Fruit fly (Drosophila melanogaster) whole organism, prepupa: ENCODE results near the gene CG4080.

Source experiments
- Blimp-1 ChIP-seq: fragments of 200-800 bp; sonication (Bioruptor generic); optimal IDR thresholded peaks from 3 replicates; lab custom pipeline; 2017; ENCODE audit warnings: missing biosample characterization, missing genetic modification characterization, mild to moderate bottlenecking, moderate library complexity, missing genetic modification reagents
- CG10669 ChIP-seq: fragments of 200-800 bp; sonication (Bioruptor generic); optimal IDR thresholded peaks from 3 replicates; lab custom pipeline; 2018; ENCODE audit warnings: missing biosample characterization, mild to moderate bottlenecking, missing genetic modification characterization, moderate library complexity
- CG11294 ChIP-seq: fragments of 200-800 bp; sonication (Bioruptor generic); IDR thresholded peaks from 2 replicates; pipeline ENCODE4 v1.3.6; 2022; ENCODE audit warnings: missing biosample characterization, missing genetic modification characterization
- CG11762 ChIP-seq: fragments of 200-800 bp; sonication (Bioruptor generic); optimal IDR thresholded peaks from 3 replicates; lab custom pipeline; 2016; ENCODE audit warnings: missing biosample characterization, missing genetic modification characterization; ENCODE audit not compliant: insufficient read depth
- CG11902 ChIP-seq: fragments of 200-800 bp; sonication (Bioruptor generic); optimal IDR thresholded peaks from 3 replicates; lab custom pipeline; 2016; ENCODE audit warnings: missing biosample characterization, missing genetic modification characterization
- CG15336 ChIP-seq: fragments of 200-800 bp; sonication (Bioruptor generic); IDR thresholded peaks from 2 replicates; pipeline ENCODE4 v1.3.6; 2022; ENCODE audit warnings: missing biosample characterization, missing genetic modification characterization
- CG1621 ChIP-seq: fragments of 200-800 bp; sonication (Bioruptor generic); optimal IDR thresholded peaks from 3 replicates; lab custom pipeline; 2018; ENCODE audit warnings: missing biosample characterization, mild to moderate bottlenecking, missing genetic modification characterization
- CG16779 ChIP-seq: fragments of 200-800 bp; sonication (Bioruptor generic); optimal IDR thresholded peaks from 3 replicates; lab custom pipeline; 2017; ENCODE audit warnings: missing biosample characterization, mild to moderate bottlenecking, missing genetic modification characterization
- CG3032 ChIP-seq: fragments of 200-800 bp; optimal IDR thresholded peaks from 2 replicates; lab custom pipeline; 2019; ENCODE audit warnings: missing biosample characterization, mild to moderate bottlenecking, missing genetic modification characterization, moderate library complexity
- CG31627 ChIP-seq: fragments of 200-800 bp; sonication (Bioruptor generic); optimal IDR thresholded peaks from 3 replicates; lab custom pipeline; 2016; ENCODE audit warnings: missing biosample characterization, missing genetic modification characterization
- CG32006 ChIP-seq: fragments of 200-800 bp; sonication (Bioruptor generic); optimal IDR thresholded peaks from 3 replicates; lab custom pipeline; 2017; ENCODE audit warnings: missing biosample characterization, mild to moderate bottlenecking, missing genetic modification characterization
- CG3919 ChIP-seq: fragments of 200-800 bp; sonication (Bioruptor generic); optimal IDR thresholded peaks from 3 replicates; lab custom pipeline; 2016; ENCODE audit warnings: missing biosample characterization, missing genetic modification characterization
- CG4318 ChIP-seq: fragments of 200-800 bp; sonication (Bioruptor generic); optimal IDR thresholded peaks from 3 replicates; lab custom pipeline; 2017; ENCODE audit warnings: missing biosample characterization, mild to moderate bottlenecking, missing genetic modification characterization
- CG6163 ChIP-seq: fragments of 200-800 bp; sonication (Bioruptor generic); IDR thresholded peaks from 3 replicates; pipeline ENCODE4 v1.3.6; 2022; ENCODE audit warnings: missing biosample characterization, missing genetic modification characterization
- CG6276 ChIP-seq: fragments of 200-800 bp; sonication (Bioruptor generic); optimal IDR thresholded peaks from 2 replicates; lab custom pipeline; 2017; ENCODE audit warnings: missing biosample characterization, mild to moderate bottlenecking, missing genetic modification characterization
- CG6854 ChIP-seq: fragments of 200-800 bp; sonication (Bioruptor generic); optimal IDR thresholded peaks from 2 replicates; lab custom pipeline; 2017; ENCODE audit warnings: missing biosample characterization, mild to moderate bottlenecking, missing genetic modification characterization
- CG7368 ChIP-seq: fragments of 200-800 bp; sonication (Bioruptor generic); optimal IDR thresholded peaks from 3 replicates; lab custom pipeline; 2016; ENCODE audit warnings: missing biosample characterization, missing genetic modification characterization
- CG8119 ChIP-seq: fragments of 200-800 bp; sonication (Bioruptor generic); IDR thresholded peaks from 3 replicates; pipeline ENCODE4 v1.3.6; 2022; ENCODE audit warnings: missing biosample characterization, missing genetic modification characterization
- CG8319 ChIP-seq: fragments of 200-800 bp; sonication (Bioruptor generic); optimal IDR thresholded peaks from 3 replicates; lab custom pipeline; 2016; ENCODE audit warnings: missing biosample characterization, missing genetic modification characterization
- CG9139 ChIP-seq: fragments of 200-800 bp; sonication (Bioruptor generic); optimal IDR thresholded peaks from 3 replicates; lab custom pipeline; 2017; ENCODE audit warnings: missing biosample characterization, mild to moderate bottlenecking, missing genetic modification characterization
- Eip75B ChIP-seq: fragments of 200-800 bp; sonication (Bioruptor generic); optimal IDR thresholded peaks from 3 replicates; lab custom pipeline; 2016; ENCODE audit warnings: missing biosample characterization, missing genetic modification characterization
- Eip78C ChIP-seq: fragments of 200-800 bp; sonication (Bioruptor generic); peaks from one replicate; lab custom pipeline; 2016; ENCODE audit warnings: missing biosample characterization, missing genetic modification characterization
- Eip93F ChIP-seq: fragments of 200-800 bp; sonication (Bioruptor generic); optimal IDR thresholded peaks from 2 replicates; lab custom pipeline; 2016; ENCODE audit warnings: missing biosample characterization, mild to moderate bottlenecking, missing genetic modification characterization
- Gug ChIP-seq: fragments of 200-800 bp; sonication (Bioruptor generic); IDR thresholded peaks from 2 replicates; pipeline ENCODE4 v1.3.6; 2022; ENCODE audit warnings: missing biosample characterization, missing genetic modification characterization
- Hr38 ChIP-seq: sonication (Bioruptor generic); optimal IDR thresholded peaks from 2 replicates; lab custom pipeline; 2016; ENCODE audit warnings: missing biosample characterization, missing genetic modification characterization
- Hr39 ChIP-seq: fragments of 200-800 bp; sonication (Bioruptor generic); optimal IDR thresholded peaks from 2 replicates; lab custom pipeline; 2016; ENCODE audit warnings: missing biosample characterization, missing genetic modification characterization
- Hr4 ChIP-seq: fragments of 200-800 bp; sonication (Bioruptor generic); optimal IDR thresholded peaks from 3 replicates; lab custom pipeline; 2016; ENCODE audit warnings: missing biosample characterization, missing genetic modification characterization
- Lpt ChIP-seq: fragments of 200-800 bp; sonication (Bioruptor generic); optimal IDR thresholded peaks from 3 replicates; lab custom pipeline; 2016; ENCODE audit warnings: missing biosample characterization, missing genetic modification characterization
- OdsH ChIP-seq: fragments of 200-800 bp; sonication (Bioruptor generic); optimal IDR thresholded peaks from 3 replicates; lab custom pipeline; 2016; ENCODE audit warnings: missing biosample characterization, missing genetic modification characterization
- Smox ChIP-seq: fragments of 200-800 bp; sonication (Bioruptor generic); optimal IDR thresholded peaks from 3 replicates; lab custom pipeline; 2016; ENCODE audit warnings: missing biosample characterization, missing genetic modification characterization
- Sox102F ChIP-seq: fragments of 200-800 bp; sonication (Bioruptor generic); optimal IDR thresholded peaks from 2 replicates; lab custom pipeline; 2016; ENCODE audit warnings: missing biosample characterization, mild to moderate bottlenecking, missing genetic modification characterization
- Sox15 ChIP-seq: fragments of 200-800 bp; sonication (Bioruptor generic); optimal IDR thresholded peaks from 3 replicates; lab custom pipeline; 2016; ENCODE audit warnings: missing biosample characterization, missing genetic modification characterization
- cyc ChIP-seq: fragments of 200-800 bp; sonication (Bioruptor generic); optimal IDR thresholded peaks from 3 replicates; lab custom pipeline; 2016; ENCODE audit warnings: missing biosample characterization, missing genetic modification characterization
- dac ChIP-seq: fragments of 200-800 bp; sonication (Bioruptor generic); optimal IDR thresholded peaks from 2 replicates; lab custom pipeline; 2017; ENCODE audit warnings: missing biosample characterization, mild to moderate bottlenecking, missing genetic modification characterization
- dsx ChIP-seq: fragments of 200-800 bp; optimal IDR thresholded peaks from 3 replicates; lab custom pipeline; 2019; ENCODE audit warnings: missing biosample characterization, mild to moderate bottlenecking, missing genetic modification characterization, moderate library complexity; ENCODE audit not compliant: poor library complexity, severe bottlenecking
- eg ChIP-seq: fragments of 200-800 bp; sonication (Bioruptor generic); IDR thresholded peaks from 3 replicates; pipeline ENCODE4 v1.3.6; 2022; ENCODE audit warnings: missing biosample characterization, missing genetic modification characterization
- esn ChIP-seq: fragments of 200-800 bp; sonication (Bioruptor generic); optimal IDR thresholded peaks from 2 replicates; lab custom pipeline; 2016; ENCODE audit warnings: missing biosample characterization, mild to moderate bottlenecking, missing genetic modification characterization, moderate library complexity
- fd85E ChIP-seq: fragments of 200-800 bp; sonication (Bioruptor generic); optimal IDR thresholded peaks from 3 replicates; lab custom pipeline; 2016; ENCODE audit warnings: missing biosample characterization, missing genetic modification characterization
- fkh ChIP-seq: fragments of 200-800 bp; sonication (Bioruptor generic); optimal IDR thresholded peaks from 3 replicates; lab custom pipeline; 2017; ENCODE audit warnings: missing biosample characterization, mild to moderate bottlenecking, missing genetic modification characterization, moderate library complexity
- net ChIP-seq: fragments of 200-800 bp; sonication (Bioruptor generic); optimal IDR thresholded peaks from 3 replicates; lab custom pipeline; 2016; ENCODE audit warnings: missing biosample characterization, missing genetic modification characterization
- pdm3 ChIP-seq: fragments of 200-800 bp; sonication (Bioruptor generic); optimal IDR thresholded peaks from 3 replicates; lab custom pipeline; 2016; ENCODE audit warnings: missing biosample characterization, missing genetic modification characterization
- salr ChIP-seq, 2 experiments: fragments of 200-800 bp; sonication (Bioruptor generic); optimal IDR thresholded peaks; 3 replicates each; lab custom pipeline; 2016 to 2018; ENCODE audit warnings: missing biosample characterization in 2 of 2, missing genetic modification characterization in 2 of 2, mild to moderate bottlenecking in 1 of 2
- spab ChIP-seq: fragments of 200-800 bp; sonication (Bioruptor generic); optimal IDR thresholded peaks from 2 replicates; lab custom pipeline; 2017; ENCODE audit warnings: missing biosample characterization, mild to moderate bottlenecking, missing genetic modification characterization, missing genetic modification reagents
- ss ChIP-seq, 2 experiments: fragments of 200-800 bp; sonication (Bioruptor generic); optimal IDR thresholded peaks; 2 replicates in 1 of 2; 3 replicates in 1 of 2; lab custom pipeline; 2017 to 2018; ENCODE audit warnings: mild to moderate bottlenecking in 2 of 2, missing biosample characterization in 2 of 2, missing genetic modification characterization in 2 of 2, moderate library complexity in 1 of 2
- topi ChIP-seq: fragments of 200-800 bp; sonication (Bioruptor generic); optimal IDR thresholded peaks from 3 replicates; lab custom pipeline; 2016; ENCODE audit warnings: missing biosample characterization, missing genetic modification characterization

CG4080 gene

DNA sequence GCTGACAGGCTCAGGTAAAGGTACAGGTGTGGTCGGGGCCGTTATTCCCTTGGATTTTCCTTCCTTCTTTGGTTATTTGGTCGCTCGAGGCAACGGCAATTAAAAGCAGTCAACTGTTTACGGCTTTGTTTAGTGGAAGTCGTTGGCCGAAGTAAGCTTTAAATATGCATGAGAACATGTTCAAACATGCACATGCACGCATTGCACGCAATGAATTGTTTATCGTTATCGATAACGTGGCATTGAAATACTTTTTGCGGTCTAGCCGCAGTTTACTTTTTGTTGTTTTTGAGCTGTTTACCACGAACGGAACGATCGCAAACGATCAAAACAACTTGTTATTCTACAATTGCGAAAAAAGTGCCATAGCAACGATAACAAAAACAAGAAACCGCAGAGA, 22.6 kb upstream of the CG4080 start:
- peak in 1 of 2 experiments; percentile 52 for TF ChIP-seq ss (GFP tag; optimal IDR thresholded peaks at IDR 0.05; lab: Kevin White, UChicago)
- no peak for TF ChIP-seq CG11902

DNA sequence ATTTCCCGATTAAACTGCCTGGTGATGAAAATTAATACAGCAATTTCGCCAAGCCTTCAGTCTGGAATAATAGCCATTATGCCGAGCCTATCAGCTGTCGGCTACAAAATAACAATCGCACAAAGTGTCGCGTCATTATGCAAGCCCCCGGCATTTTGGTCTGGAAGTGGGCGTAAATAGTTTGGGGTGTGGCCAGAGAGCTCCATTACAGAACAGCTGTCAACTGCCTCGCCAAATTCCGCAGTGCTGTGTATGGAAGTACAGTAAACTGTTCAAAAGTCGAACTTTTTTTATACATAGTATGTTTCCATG, 21.7 kb upstream of the CG4080 start:
- TF ChIP-seq fkh (GFP tag; lab: Kevin White, UChicago) (no peak), Eip93F (GFP tag; lab: Kevin White, UChicago) (no peak), Eip78C (GFP tag; lab: Kevin White, UChicago) (no peak), cyc (GFP tag; lab: Kevin White, UChicago) (no peak), CG3032 (no peak), OdsH (GFP tag; lab: Kevin White, UChicago) (no peak), dsx (GFP tag; lab: Kevin White, UChicago) (no peak), net (GFP tag; lab: Kevin White, UChicago) (no peak), CG11294 (GFP tag; lab: Robert Waterston, UW) (no peak), Eip75B (GFP tag; lab: Kevin White, UChicago) (no peak), CG1621 (no peak), Lpt (GFP tag; lab: Kevin White, UChicago) (no peak), Hr38 (GFP tag; lab: Kevin White, UChicago) (no peak), pdm3 (no peak), CG8119 (no peak), CG6163 (GFP tag; lab: Robert Waterston, UW) (no peak)

dm6 chr3L:9420054-9420818, 21.2 kb upstream of the CG4080 start:
- TF ChIP-seq dac (peak; percentile 89), CG8319 (GFP tag; lab: Kevin White, UChicago) (peak; percentile 97), CG3919 (GFP tag; lab: Kevin White, UChicago) (peak; percentile 96), eg (GFP tag; lab: Robert Waterston, UW) (peak; percentile 98), CG31627 (peak; percentile 97), net (GFP tag; lab: Kevin White, UChicago) (peak; percentile 97), pdm3 (peak; percentile 97), CG6276 (peak; percentile 94), CG11762 (GFP tag; lab: Kevin White, UChicago) (peak; percentile 95), CG32006 (peak; percentile 95), Eip75B (GFP tag; lab: Kevin White, UChicago) (peak; percentile 99), spab (GFP tag; lab: Kevin White, UChicago) (peak; percentile 93), salr (GFP tag; optimal IDR thresholded peaks at IDR 0.05; lab: Kevin White, UChicago) (peak; percentile 91), Hr38 (GFP tag; lab: Kevin White, UChicago) (no peak), Smox (GFP tag; lab: Kevin White, UChicago) (peak; percentile 98), CG1621 (peak; percentile 95), OdsH (GFP tag; lab: Kevin White, UChicago) (peak; percentile 95), CG3032 (peak; percentile 94), Eip78C (GFP tag; lab: Kevin White, UChicago) (peak; percentile 99), CG9139 (GFP tag; lab: Kevin White, UChicago) (peak; percentile 94), Sox102F (GFP tag; lab: Kevin White, UChicago) (peak; percentile 98), Blimp-1 (GFP tag; lab: Kevin White, UChicago) (peak; percentile 91), CG7368 (GFP tag; lab: Kevin White, UChicago) (peak; percentile 96), fd85E (GFP tag; lab: Kevin White, UChicago) (peak; percentile 87), cyc (GFP tag; lab: Kevin White, UChicago) (peak; percentile 97), CG11294 (GFP tag; lab: Robert Waterston, UW) (peak; percentile 88), Gug (GFP tag; lab: Robert Waterston, UW) (peak; percentile 93), Hr4 (peak; percentile 95), CG6854 (GFP tag; lab: Kevin White, UChicago) (peak; percentile 96), Hr39 (GFP tag; lab: Kevin White, UChicago) (peak; percentile 96), CG16779 (tag; lab: Kevin White, UChicago) (peak; percentile 94), CG4318 (GFP tag; lab: Kevin White, UChicago) (peak; percentile 88), Sox15 (peak; percentile 92), CG10669 (peak; percentile 97), fkh (GFP tag; lab: Kevin White, UChicago) (no peak), topi (peak; percentile 98), esn (GFP tag; lab: Kevin White, UChicago) (peak; percentile 99), CG6163 (GFP tag; lab: Robert Waterston, UW) (peak; percentile 97), CG15336 (GFP tag; lab: Robert Waterston, UW) (peak; percentile 98), CG8119 (peak; percentile 98)
